Worm (Caenorhabditis elegans) whole organism, L4 larva: ENCODE results near the gene ttr-49.
"Not testable (repeated sequence)": the region's sequence is repeated elsewhere in the genome, so short reads cannot be mapped to it uniquely, and the experiment has no call there.

Experiments
- dve-1 ChIP-seq: sonication (generic microtip); optimal IDR thresholded peaks from 2 replicates; lab custom pipeline; 2017; ENCODE audit warnings: antibody characterized with exemption, mild to moderate bottlenecking, missing genetic modification characterization, missing compliant biosample characterization; ENCODE audit not compliant: insufficient read depth
- fkh-10 ChIP-seq: fragments of 150-350 bp; optimal IDR thresholded peaks from 2 replicates; lab custom pipeline; 2014; ENCODE audit warnings: missing biosample characterization, missing genetic modification reagents, missing genetic modification characterization
- nhr-237 ChIP-seq: sonication (generic microtip); optimal IDR thresholded peaks from 2 replicates; lab custom pipeline; 2017; ENCODE audit warnings: missing biosample characterization, missing genetic modification characterization
- snpc-4 ChIP-seq: fragments of 150-350 bp; optimal IDR thresholded peaks from 2 replicates; lab custom pipeline; 2014; ENCODE audit warnings: missing biosample characterization, missing genetic modification characterization
- zag-1 ChIP-seq: fragments of 150-350 bp; optimal IDR thresholded peaks from 2 replicates; lab custom pipeline; 2014; ENCODE audit warnings: missing biosample characterization, missing genetic modification characterization
- ztf-11 ChIP-seq: fragments of 150-350 bp; optimal IDR thresholded peaks from 2 replicates; lab custom pipeline; 2014; ENCODE audit warnings: missing biosample characterization, missing genetic modification characterization

DNA sequence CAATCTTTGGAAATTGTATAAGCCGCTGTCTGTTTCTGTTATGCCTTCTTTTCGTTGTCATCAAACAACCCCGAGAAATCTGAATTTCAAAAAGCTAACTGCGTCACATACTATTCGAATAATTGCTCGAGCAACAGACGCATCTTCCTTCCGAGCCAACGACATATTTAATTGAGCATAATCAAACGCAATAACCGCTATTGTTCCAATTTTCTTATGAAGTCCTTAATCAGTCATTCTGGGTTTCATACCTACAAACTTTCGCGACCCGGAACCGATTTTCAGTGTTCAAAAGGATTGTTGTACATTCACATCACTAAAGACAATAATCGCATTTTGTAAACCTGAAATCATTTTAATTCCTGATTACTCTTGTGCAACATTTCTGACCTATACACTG lies 14.5 kb downstream of the ttr-49 start:
- not testable (repeated sequence) for TF ChIP-seq zag-1 (tag; lab: Kevin White, UChicago); ztf-11; dve-1; fkh-10 (GFP tag; lab: Kevin White, UChicago); snpc-4; nhr-237 (tag; lab: Kevin White, UChicago)
